Fruit fly (Drosophila melanogaster): Measurements from ENCODE around the gene Obp83b.

Obp83b gene

dm6 chr3R:5993857-5994256 is 17.2 kb upstream of the Obp83b start:
- TF ChIP-seq h (optimal IDR thresholded peaks at IDR 0.05) (no peak), ttk (optimal IDR thresholded peaks at IDR 0.05) (no peak), insv (optimal IDR thresholded peaks at IDR 0.05) (no peak), psq (optimal IDR thresholded peaks at IDR 0.05) (no peak), Sin3A (optimal IDR thresholded peaks at IDR 0.05) (no peak), Myc (optimal IDR thresholded peaks at IDR 0.05) (no peak)

- no peak for TF ChIP-seq psq (optimal IDR thresholded peaks at IDR 0.05)
- no peak for TF ChIP-seq ttk (optimal IDR thresholded peaks at IDR 0.05)
- no peak for TF ChIP-seq Myc (optimal IDR thresholded peaks at IDR 0.05)
- no peak for TF ChIP-seq Sin3A (optimal IDR thresholded peaks at IDR 0.05)
- TF ChIP-seq h (optimal IDR thresholded peaks at IDR 0.05): no peak
- TF ChIP-seq insv (optimal IDR thresholded peaks at IDR 0.05): no peak
Measured at dm6 chr3R:5975145-5975544, 1.5 kb downstream of the Obp83b start, which contains the start of gene Obp83a. Gene Obp83a, minus strand, starts transcription at chr3R:5975245.

dm6 chr3R:5960887-5961286 is 15.7 kb downstream of the Obp83b start, which contains the start of gene CG11373:
Gene CG11373, minus strand, starts transcription at chr3R:5960987.
- no peak for TF ChIP-seq h (optimal IDR thresholded peaks at IDR 0.05)
- TF ChIP-seq ttk (optimal IDR thresholded peaks at IDR 0.05): no peak
- no peak for TF ChIP-seq psq (optimal IDR thresholded peaks at IDR 0.05)
- TF ChIP-seq Sin3A (optimal IDR thresholded peaks at IDR 0.05): no peak
- no peak for TF ChIP-seq insv (optimal IDR thresholded peaks at IDR 0.05)
- TF ChIP-seq Myc (optimal IDR thresholded peaks at IDR 0.05): no peak

dm6 chr3R:5959382-5959781 is 17.2 kb downstream of the Obp83b start, which contains the start of gene side-III:
Gene side-III, minus strand, starts transcription at chr3R:5959555.
- no peak for TF ChIP-seq insv (optimal IDR thresholded peaks at IDR 0.05)
- TF ChIP-seq psq (optimal IDR thresholded peaks at IDR 0.05): no peak
- no peak for TF ChIP-seq Myc (optimal IDR thresholded peaks at IDR 0.05)
- TF ChIP-seq h (optimal IDR thresholded peaks at IDR 0.05): no peak
- TF ChIP-seq ttk (optimal IDR thresholded peaks at IDR 0.05): no peak
- TF ChIP-seq Sin3A (optimal IDR thresholded peaks at IDR 0.05): no peak

- TF ChIP-seq Sin3A (optimal IDR thresholded peaks at IDR 0.05): no peak
- no peak for TF ChIP-seq ttk (optimal IDR thresholded peaks at IDR 0.05)
- TF ChIP-seq psq (optimal IDR thresholded peaks at IDR 0.05): no peak
- TF ChIP-seq Myc (optimal IDR thresholded peaks at IDR 0.05): no peak
- TF ChIP-seq h (optimal IDR thresholded peaks at IDR 0.05): no peak
- TF ChIP-seq insv (optimal IDR thresholded peaks at IDR 0.05): no peak
Measured at dm6 chr3R:5937715-5938114, 38.9 kb downstream of the Obp83b start.

dm6 chr3R:5927841-5928240 is 48.8 kb downstream of the Obp83b start:
- TF ChIP-seq ttk (optimal IDR thresholded peaks at IDR 0.05): no peak
- no peak for TF ChIP-seq insv (optimal IDR thresholded peaks at IDR 0.05)
- TF ChIP-seq Myc (optimal IDR thresholded peaks at IDR 0.05): no peak
- no peak for TF ChIP-seq Sin3A (optimal IDR thresholded peaks at IDR 0.05)
- TF ChIP-seq psq (optimal IDR thresholded peaks at IDR 0.05): no peak
- no peak for TF ChIP-seq h (optimal IDR thresholded peaks at IDR 0.05)

Measured in Kc167 (cell line).